Fruit fly (Drosophila melanogaster): Measurements from ENCODE around the gene chrb.

DNA sequence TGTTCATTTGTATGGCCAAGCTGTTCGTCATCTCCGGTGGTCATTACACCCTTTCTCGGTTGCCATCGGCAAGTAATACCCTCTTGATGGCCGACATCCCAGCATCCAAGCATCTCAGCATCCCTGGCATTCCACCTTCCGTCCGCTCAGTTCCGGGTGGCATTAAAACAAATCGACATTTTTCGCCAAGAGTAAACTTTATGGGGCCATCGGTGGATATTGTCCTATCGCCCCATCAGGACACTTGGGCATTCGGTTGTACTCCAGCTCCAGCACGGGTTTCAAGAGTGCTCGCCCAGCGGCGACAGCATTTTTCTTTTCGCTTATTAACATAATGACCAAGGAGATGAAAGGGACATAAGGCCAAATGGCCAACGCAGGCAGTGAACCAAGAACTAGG lies 47.1 kb upstream of the chrb start:
- TF ChIP-seq CTCF (optimal IDR thresholded peaks at IDR 0.05), result no peak
- no peak for TF ChIP-seq CG8478 (optimal IDR thresholded peaks at IDR 0.05)
